Fruit fly (Drosophila melanogaster) whole organism, adult: ENCODE measurements around the gene Tnpo-SR.

Experiments
- Mnt ChIP-seq: fragments of 200-800 bp; sonication (Bioruptor generic); optimal IDR thresholded peaks from 2 replicates; lab custom pipeline; 2016; ENCODE audit warnings: missing biosample characterization, mild to moderate bottlenecking, missing genetic modification characterization
- bab1 ChIP-seq: fragments of 200-800 bp; sonication (Bioruptor generic); optimal IDR thresholded peaks from 3 replicates; lab custom pipeline; 2019; ENCODE audit warnings: missing biosample characterization, mild to moderate bottlenecking, missing genetic modification characterization, moderate library complexity
- ovo ChIP-seq: fragments of 200-800 bp; sonication (Bioruptor generic); optimal IDR thresholded peaks from 2 replicates; lab custom pipeline; 2016; ENCODE audit warnings: missing biosample characterization, missing genetic modification characterization
- pad ChIP-seq: fragments of 200-800 bp; sonication (Bioruptor generic); optimal IDR thresholded peaks from 3 replicates; lab custom pipeline; 2017; ENCODE audit warnings: missing biosample characterization, missing genetic modification characterization, mild to moderate bottlenecking, moderate library complexity, missing genetic modification reagents

- TF ChIP-seq bab1 (peak; percentile 10), ovo (GFP tag; lab: Kevin White, UChicago) (peak; percentile 20), Mnt (GFP tag; lab: Kevin White, UChicago) (peak; percentile 50), pad (peak; percentile 15)
Observed at dm6 chr2L:2769476-2770185, 9.9 kb downstream of the Tnpo-SR start, which contains the start of the genes colt and HINT1.
